Fruit fly (Drosophila melanogaster): ENCODE results near the gene CG11122.

Gene CG11122

dm6 chrX:11159710-11160446 is 35.4 kb upstream of the CG11122 start, which contains the start of gene CG32668:
CG32668 (minus strand) TSS chrX:11159760.
- TF ChIP-seq CG9876 (GFP tag; optimal IDR thresholded peaks at IDR 0.05) (no peak), CG4854 (GFP tag; optimal IDR thresholded peaks at IDR 0.05) (no peak), psq (GFP tag; optimal IDR thresholded peaks at IDR 0.05) (no peak), CG3995 (GFP tag; optimal IDR thresholded peaks at IDR 0.05) (no peak), Dip3 (GFP tag; optimal IDR thresholded peaks at IDR 0.05) (no peak), sens (GFP tag) (peak; percentile 63), pita (GFP tag; optimal IDR thresholded peaks at IDR 0.05) (no peak), Sin3A (optimal IDR thresholded peaks at IDR 0.05) (no peak), CG7556 (GFP tag; optimal IDR thresholded peaks at IDR 0.05) (no peak), pho (GFP tag; optimal IDR thresholded peaks at IDR 0.05) (no peak), chm (GFP tag; IDR thresholded peaks at IDR 0.05) (no peak), CG6175 (GFP tag; IDR thresholded peaks at IDR 0.05) (no peak), Gsc (GFP tag; IDR thresholded peaks at IDR 0.05) (no peak), CG4328 (GFP tag; optimal IDR thresholded peaks at IDR 0.05) (no peak), onecut (GFP tag; IDR thresholded peaks at IDR 0.05) (peak; percentile 23; the same call in 1 of the 2 replicates), HmgD (GFP tag; optimal IDR thresholded peaks at IDR 0.05) (no peak), Dad (GFP tag; optimal IDR thresholded peaks at IDR 0.05) (no peak), knrl (GFP tag; IDR thresholded peaks at IDR 0.05; ENCODE audit: partially characterized antibody) (no peak), CG12071 (GFP tag; optimal IDR thresholded peaks at IDR 0.05) (no peak), GATAe (GFP tag; conservative IDR thresholded peaks at IDR 0.05) (no peak), Dbx (GFP tag; IDR thresholded peaks at IDR 0.05) (no peak), bsh (GFP tag; optimal IDR thresholded peaks at IDR 0.05) (no peak), Med (GFP tag) (peak; percentile 46), Deaf1 (tag; optimal IDR thresholded peaks at IDR 0.05) (peak; percentile 9), kni (GFP tag; optimal IDR thresholded peaks at IDR 0.05) (no peak), CG8388 (GFP tag; optimal IDR thresholded peaks at IDR 0.05) (no peak), Ada2b (GFP tag; IDR thresholded peaks at IDR 0.05) (no peak), stwl (tag; optimal IDR thresholded peaks at IDR 0.05) (no peak), Trl (optimal IDR thresholded peaks at IDR 0.05) (no peak), Trl (GFP tag; optimal IDR thresholded peaks at IDR 0.05) (no peak), row (GFP tag; IDR thresholded peaks at IDR 0.05) (0 out of 3 replicates have a peak, but pooled peaks have one; percentile 17), Myb (GFP tag; optimal IDR thresholded peaks at IDR 0.05) (no peak), Lim3 (GFP tag; IDR thresholded peaks at IDR 0.05) (no peak), croc (GFP tag; conservative IDR thresholded peaks at IDR 0.05) (no peak), Meics (GFP tag; optimal IDR thresholded peaks at IDR 0.05) (no peak)

dm6 chrX:11155808-11156589 is 31.5 kb upstream of the CG11122 start:
- peak; percentile 55 for TF ChIP-seq cg (GFP tag; optimal IDR thresholded peaks at IDR 0.05)
- TF ChIP-seq MBD-R2 (GFP tag; IDR thresholded peaks at IDR 0.05), result peak; percentile 13; the same call in 1 of the 2 replicates
- TF ChIP-seq CG3281 (GFP tag; optimal IDR thresholded peaks at IDR 0.05), result peak; percentile 44
- TF ChIP-seq phol (tag; optimal IDR thresholded peaks at IDR 0.05), result peak; percentile 7
- no peak for TF ChIP-seq ewg (GFP tag; optimal IDR thresholded peaks at IDR 0.05)
- TF ChIP-seq lab (GFP tag; optimal IDR thresholded peaks at IDR 0.05), result peak; percentile 41
- TF ChIP-seq Hr51 (GFP tag; optimal IDR thresholded peaks at IDR 0.05), result peak in 1 of 2 experiments; percentile 16
- no peak for TF ChIP-seq twi (tag; optimal IDR thresholded peaks at IDR 0.05)
- 0 out of 2 replicates have a peak, but pooled peaks have one; percentile 19 for TF ChIP-seq Atf6 (GFP tag; IDR thresholded peaks at IDR 0.05)
- TF ChIP-seq CG34376 (GFP tag; optimal IDR thresholded peaks at IDR 0.05), result no peak
- TF ChIP-seq Bgb (GFP tag; IDR thresholded peaks at IDR 0.05; ENCODE audit: partially characterized antibody), result no peak
- TF ChIP-seq caup (GFP tag; optimal IDR thresholded peaks at IDR 0.05; ENCODE audit: severe bottlenecking), result peak; percentile 10
- TF ChIP-seq Med (GFP tag), result peak; percentile 64
- peak; percentile 2 for TF ChIP-seq sens (GFP tag)
- peak; percentile 40 for TF ChIP-seq Meics (GFP tag; optimal IDR thresholded peaks at IDR 0.05)
- TF ChIP-seq dmrt99B (tag; optimal IDR thresholded peaks at IDR 0.05), result peak; percentile 19
- peak; percentile 35 for TF ChIP-seq CG9932 (GFP tag; IDR thresholded peaks at IDR 0.05)
- peak; percentile 28 for TF ChIP-seq CG2712 (tag; optimal IDR thresholded peaks at IDR 0.05)

All from whole organism, embryonic.